Worm (Caenorhabditis elegans): ENCODE data around the gene ddn-2.

ce11 chrII:12865604-12866003 lies 43.3 kb upstream of the ddn-2 start, which contains the start of gene snf-5:
- TF ChIP-seq egl-43 (GFP tag; IDR thresholded peaks at IDR 0.05) (no peak), pha-4 (GFP tag; IDR thresholded peaks at IDR 0.05) (no peak), pha-4 (tag; optimal IDR thresholded peaks at IDR 0.05) (no peak), mdt-29 (GFP tag; IDR thresholded peaks at IDR 0.05) (no peak), mdl-1 (tag; optimal IDR thresholded peaks at IDR 0.05) (no peak), nhr-102 (tag; optimal IDR thresholded peaks at IDR 0.05) (no peak), dpl-1 (GFP tag; optimal IDR thresholded peaks at IDR 0.05) (no peak), lsy-2 (tag; optimal IDR thresholded peaks at IDR 0.05) (no peak), ama-1 (optimal IDR thresholded peaks at IDR 0.05) (no peak), snpc-4 (tag; optimal IDR thresholded peaks at IDR 0.05) (no peak), fos-1 (tag; optimal IDR thresholded peaks at IDR 0.05) (no peak), ceh-32 (tag; optimal IDR thresholded peaks at IDR 0.05; ENCODE audit: poor library complexity) (no peak), lin-39 (tag; optimal IDR thresholded peaks at IDR 0.05) (no peak), dve-1 (tag; optimal IDR thresholded peaks at IDR 0.05; ENCODE audit: insufficient read depth) (no peak), unc-62 (GFP tag; optimal IDR thresholded peaks at IDR 0.05 in 1 of 2) (no peak), unc-62 (tag; optimal IDR thresholded peaks at IDR 0.05) (no peak)

Measured in whole organism, L4 larva.